Worm (Caenorhabditis elegans) whole organism, L2 larva: Measurements from ENCODE around the gene eef-1G.

Source experiments
- F13H6.1 ChIP-seq: sonication (generic microtip); optimal IDR thresholded peaks from 2 replicates; lab custom pipeline; 2016; ENCODE audit warnings: missing genetic modification characterization, missing compliant biosample characterization
- R02D3.7 ChIP-seq: fragments of 150-350 bp; optimal IDR thresholded peaks from 2 replicates; lab custom pipeline; 2014; ENCODE audit warnings: missing biosample characterization, missing genetic modification characterization
- ama-1 ChIP-seq: fragments of 150-350 bp; optimal IDR thresholded peaks from 2 replicates; lab custom pipeline; 2018; ENCODE audit warnings: inconsistent platforms
- ceh-16 ChIP-seq: fragments of 150-350 bp; optimal IDR thresholded peaks from 2 replicates; lab custom pipeline; 2014; ENCODE audit warnings: missing biosample characterization, missing genetic modification characterization
- lin-11 ChIP-seq: fragments of 150-350 bp; sonication (generic microtip); optimal IDR thresholded peaks from 2 replicates; lab custom pipeline; 2014; ENCODE audit warnings: missing biosample characterization, missing genetic modification characterization, inconsistent platforms, mixed read lengths
- lin-39 ChIP-seq: fragments of 150-350 bp; optimal IDR thresholded peaks from 2 replicates; lab custom pipeline; 2014; ENCODE audit warnings: missing biosample characterization, missing genetic modification reagents, missing genetic modification characterization
- nhr-237 ChIP-seq: fragments of 150-350 bp; optimal IDR thresholded peaks from 2 replicates; lab custom pipeline; 2014; ENCODE audit warnings: missing biosample characterization, missing genetic modification characterization
- sma-3 ChIP-seq: sonication (generic microtip); optimal IDR thresholded peaks from 2 replicates; lab custom pipeline; 2016; ENCODE audit warnings: missing genetic modification reagents, missing genetic modification characterization, missing compliant biosample characterization
- unc-39 ChIP-seq: fragments of 150-350 bp; optimal IDR thresholded peaks from 2 replicates; lab custom pipeline; 2014; ENCODE audit warnings: missing biosample characterization, missing genetic modification characterization
- ztf-1 ChIP-seq: fragments of 200-800 bp; sonication (Bioruptor generic); conservative IDR thresholded peaks from 2 replicates; pipeline ENCODE4 v1.3.6; 2022; ENCODE audit warnings: missing genetic modification characterization, missing compliant biosample characterization

ce11 chrV:10947210-10947609, 18.3 kb upstream of the eef-1G start:
- TF ChIP-seq nhr-237 (tag; lab: Kevin White, UChicago), result no peak
- no peak for TF ChIP-seq ama-1 (lab: Kevin White, UChicago)
- no peak for TF ChIP-seq ztf-1
- no peak for TF ChIP-seq F13H6.1 (tag; lab: Kevin White, UChicago)
- TF ChIP-seq unc-39 (tag; lab: Kevin White, UChicago), result no peak
- TF ChIP-seq lin-11, result no peak
- no peak for TF ChIP-seq sma-3 (GFP tag; lab: Kevin White, UChicago)
- no peak for TF ChIP-seq R02D3.7 (tag; lab: Kevin White, UChicago)
- no peak for TF ChIP-seq ceh-16 (tag; lab: Kevin White, UChicago)
- no peak for TF ChIP-seq lin-39
